Worm (Caenorhabditis elegans) whole organism, L1 larva: ENCODE results near the gene egl-10.
"Not testable (repeated sequence)": the region's sequence is repeated elsewhere in the genome, so short reads cannot be mapped to it uniquely, and the experiment has no call there.

Experiments
- C04F5.9 ChIP-seq: sonication (generic microtip); optimal IDR thresholded peaks from 2 replicates; lab custom pipeline; 2016; ENCODE audit warnings: missing genetic modification characterization, missing compliant biosample characterization
- C34B4.2 ChIP-seq: sonication (generic microtip); optimal IDR thresholded peaks from 2 replicates; lab custom pipeline; 2017; ENCODE audit warnings: mild to moderate bottlenecking, missing genetic modification characterization, missing compliant biosample characterization
- F16B12.6 ChIP-seq: fragments of 150-350 bp; optimal IDR thresholded peaks from 2 replicates; lab custom pipeline; 2014; ENCODE audit warnings: missing biosample characterization, missing genetic modification characterization
- Y116A8C.19 ChIP-seq: sonication (generic microtip); optimal IDR thresholded peaks from 2 replicates; lab custom pipeline; 2016; ENCODE audit warnings: missing compliant biosample characterization, missing genetic modification characterization, borderline replicate concordance
- alr-1 ChIP-seq: fragments of 200-800 bp; sonication (Bioruptor generic); optimal IDR thresholded peaks from 2 replicates; lab custom pipeline; 2018; ENCODE audit warnings: borderline replicate concordance, mild to moderate bottlenecking, missing genetic modification characterization, missing compliant biosample characterization
- ceh-63 ChIP-seq: fragments of 200-800 bp; sonication (Bioruptor generic); optimal IDR thresholded peaks from 2 replicates; lab custom pipeline; 2018; ENCODE audit warnings: mild to moderate bottlenecking, missing genetic modification characterization, missing compliant biosample characterization
- ceh-8 ChIP-seq: fragments of 200-800 bp; sonication (Bioruptor generic); optimal IDR thresholded peaks from 2 replicates; lab custom pipeline; 2018; ENCODE audit warnings: mild to moderate bottlenecking, missing genetic modification characterization, moderate library complexity, missing compliant biosample characterization
- ceh-82 ChIP-seq, 3 experiments: fragments of 150-350 bp in 1 of 3; sonication (generic microtip) in 2 of 3; optimal IDR thresholded peaks; 2 replicates each; lab custom pipeline; 2014 to 2017; ENCODE audit warnings: missing biosample characterization in 3 of 3, missing genetic modification characterization in 3 of 3
- ces-1 ChIP-seq: fragments of 150-350 bp; optimal IDR thresholded peaks from 2 replicates; lab custom pipeline; 2014; ENCODE audit warnings: missing biosample characterization, missing genetic modification reagents, missing genetic modification characterization
- dpl-1 ChIP-seq, 3 experiments: fragments of 150-350 bp in 2 of 3; sonication (generic microtip) in 1 of 3; optimal IDR thresholded peaks; 2 replicates each; lab custom pipeline; 2014 to 2017; ENCODE audit warnings: missing biosample characterization in 3 of 3, missing genetic modification characterization in 3 of 3, missing genetic modification reagents in 3 of 3
- efl-1 ChIP-seq, 4 experiments: fragments of 150-350 bp; optimal IDR thresholded peaks in 3 of 4; peaks in 1 of 4; 1 replicate in 1 of 4; 2 replicates in 3 of 4; lab custom pipeline; 2014; ENCODE audit warnings: missing biosample characterization in 2 of 4, missing genetic modification characterization in 2 of 4, missing genetic modification reagents in 2 of 4
- efl-3 ChIP-seq: fragments of 200-800 bp; sonication (Bioruptor generic); optimal IDR thresholded peaks from 2 replicates; lab custom pipeline; 2018; ENCODE audit warnings: mild to moderate bottlenecking, missing genetic modification characterization, missing compliant biosample characterization
- egl-13 ChIP-seq: sonication (generic microtip); optimal IDR thresholded peaks from 2 replicates; lab custom pipeline; 2016; ENCODE audit warnings: missing genotype, missing genetic modification reagents, missing genetic modification characterization, missing compliant biosample characterization
- elt-3 ChIP-seq, 6 experiments: fragments of 150-350 bp in 1 of 6; sonication (generic microtip); optimal IDR thresholded peaks; 2 replicates each; lab custom pipeline; 2017 to 2018; ENCODE audit warnings: missing biosample characterization in 6 of 6, missing genetic modification characterization in 6 of 6, inconsistent platforms in 1 of 6
- fkh-10 ChIP-seq: sonication (generic microtip); optimal IDR thresholded peaks from 2 replicates; lab custom pipeline; 2017; ENCODE audit warnings: missing biosample characterization, missing genetic modification reagents, missing genetic modification characterization
- fkh-4 ChIP-seq: sonication (generic microtip); optimal IDR thresholded peaks from 2 replicates; lab custom pipeline; 2016; ENCODE audit warnings: missing compliant biosample characterization, missing genetic modification characterization, borderline replicate concordance
- fkh-8 ChIP-seq: sonication (generic microtip); optimal IDR thresholded peaks from 2 replicates; lab custom pipeline; 2016; ENCODE audit warnings: mild to moderate bottlenecking, missing genetic modification characterization, missing compliant biosample characterization
- fos-1 ChIP-seq: fragments of 150-350 bp; optimal IDR thresholded peaks from 2 replicates; lab custom pipeline; 2014; ENCODE audit warnings: missing biosample characterization, missing genetic modification characterization
- hlh-17 ChIP-seq: fragments of 200-800 bp; sonication (Bioruptor generic); optimal IDR thresholded peaks from 2 replicates; lab custom pipeline; 2018; ENCODE audit warnings: missing genetic modification characterization, mild to moderate bottlenecking, missing compliant biosample characterization, moderate library complexity, borderline replicate concordance
- hlh-4 ChIP-seq: sonication (generic microtip); optimal IDR thresholded peaks from 2 replicates; lab custom pipeline; 2016; ENCODE audit warnings: mild to moderate bottlenecking, missing genetic modification characterization, missing compliant biosample characterization
- irx-1 ChIP-seq: sonication (generic microtip); optimal IDR thresholded peaks from 2 replicates; lab custom pipeline; 2016; ENCODE audit warnings: missing genetic modification characterization, missing compliant biosample characterization
- isw-1 ChIP-seq: fragments of 200-800 bp; sonication (Bioruptor generic); IDR thresholded peaks from 2 replicates; pipeline ENCODE4 v1.3.6; 2022; ENCODE audit warnings: missing genetic modification characterization, missing compliant biosample characterization
- jun-1 ChIP-seq: fragments of 150-350 bp; optimal IDR thresholded peaks from 2 replicates; lab custom pipeline; 2014; ENCODE audit warnings: missing biosample characterization, missing genetic modification reagents, missing genetic modification characterization
- lin-13 ChIP-seq: fragments of 150-350 bp; optimal IDR thresholded peaks from 2 replicates; lab custom pipeline; 2014; ENCODE audit warnings: missing biosample characterization, missing genetic modification reagents, missing genetic modification characterization
- lin-14 ChIP-seq: fragments of 200-800 bp; sonication (Bioruptor generic); optimal IDR thresholded peaks from 2 replicates; lab custom pipeline; 2018; ENCODE audit warnings: mild to moderate bottlenecking, missing genetic modification characterization, moderate library complexity, missing compliant biosample characterization
- lin-35 ChIP-seq, 2 experiments: fragments of 150-350 bp; optimal IDR thresholded peaks; 2 replicates each; lab custom pipeline; 2014; ENCODE audit warnings: missing biosample characterization in 2 of 2, missing genetic modification characterization in 2 of 2, missing genetic modification reagents in 2 of 2
- lin-39 ChIP-seq: fragments of 150-350 bp; optimal IDR thresholded peaks from 2 replicates; lab custom pipeline; 2014; ENCODE audit warnings: missing biosample characterization, missing genetic modification reagents, missing genetic modification characterization
- lir-3 ChIP-seq: sonication (generic microtip); optimal IDR thresholded peaks from 2 replicates; lab custom pipeline; 2016; ENCODE audit warnings: mild to moderate bottlenecking, missing genetic modification characterization, moderate library complexity, missing compliant biosample characterization; ENCODE audit not compliant: poor library complexity
- lsy-2 ChIP-seq, 2 experiments: fragments of 150-350 bp; optimal IDR thresholded peaks; 2 replicates each; lab custom pipeline; 2014; ENCODE audit warnings: missing biosample characterization in 2 of 2, missing genetic modification characterization in 2 of 2
- mab-9 ChIP-seq: fragments of 200-800 bp; sonication (Bioruptor generic); IDR thresholded peaks from 2 replicates; pipeline ENCODE4 v1.3.6; 2022; ENCODE audit warnings: missing genetic modification reagents, missing genetic modification characterization, missing compliant biosample characterization
- mef-2 ChIP-seq: fragments of 150-350 bp; optimal IDR thresholded peaks from 2 replicates; lab custom pipeline; 2014; ENCODE audit warnings: missing biosample characterization, missing genetic modification characterization
- nhr-237 ChIP-seq: fragments of 150-350 bp; optimal IDR thresholded peaks from 2 replicates; lab custom pipeline; 2014; ENCODE audit warnings: missing biosample characterization, missing genetic modification characterization
- nhr-47 ChIP-seq: sonication (generic microtip); optimal IDR thresholded peaks from 2 replicates; lab custom pipeline; 2016; ENCODE audit warnings: mild to moderate bottlenecking, missing genetic modification characterization, moderate library complexity, missing compliant biosample characterization
- nhr-76 ChIP-seq: sonication (generic microtip); optimal IDR thresholded peaks from 2 replicates; lab custom pipeline; 2017; ENCODE audit warnings: missing biosample characterization, missing genetic modification characterization
- nhr-77 ChIP-seq: fragments of 150-350 bp; optimal IDR thresholded peaks from 2 replicates; lab custom pipeline; 2014; ENCODE audit warnings: missing biosample characterization, missing genetic modification characterization
- nhr-84 ChIP-seq: sonication (generic microtip); optimal IDR thresholded peaks from 2 replicates; lab custom pipeline; 2017; ENCODE audit warnings: missing biosample characterization, missing genetic modification characterization
- pag-3 ChIP-seq: sonication (generic microtip); optimal IDR thresholded peaks from 2 replicates; lab custom pipeline; 2017; ENCODE audit warnings: missing genetic modification characterization, mild to moderate bottlenecking, missing compliant biosample characterization, antibody characterized with exemption, borderline replicate concordance; ENCODE audit not compliant: insufficient read depth
- pqm-1 ChIP-seq: sonication (generic microtip); optimal IDR thresholded peaks from 3 replicates; lab custom pipeline; 2017; ENCODE audit warnings: missing biosample characterization, missing genetic modification characterization
- rnt-1 ChIP-seq: sonication (generic microtip); optimal IDR thresholded peaks from 2 replicates; lab custom pipeline; 2016; ENCODE audit warnings: mild to moderate bottlenecking, missing genetic modification characterization, moderate library complexity, missing compliant biosample characterization
- sptf-1 ChIP-seq: fragments of 150-350 bp; optimal IDR thresholded peaks from 2 replicates; lab custom pipeline; 2014; ENCODE audit warnings: missing biosample characterization, missing genetic modification characterization
- tlp-1 ChIP-seq: fragments of 150-350 bp; optimal IDR thresholded peaks from 2 replicates; lab custom pipeline; 2014; ENCODE audit warnings: missing biosample characterization, missing genetic modification characterization
- xbp-1 ChIP-seq: sonication (generic microtip); optimal IDR thresholded peaks from 2 replicates; lab custom pipeline; 2016; ENCODE audit warnings: missing genetic modification characterization, missing compliant biosample characterization

Gene egl-10

DNA sequence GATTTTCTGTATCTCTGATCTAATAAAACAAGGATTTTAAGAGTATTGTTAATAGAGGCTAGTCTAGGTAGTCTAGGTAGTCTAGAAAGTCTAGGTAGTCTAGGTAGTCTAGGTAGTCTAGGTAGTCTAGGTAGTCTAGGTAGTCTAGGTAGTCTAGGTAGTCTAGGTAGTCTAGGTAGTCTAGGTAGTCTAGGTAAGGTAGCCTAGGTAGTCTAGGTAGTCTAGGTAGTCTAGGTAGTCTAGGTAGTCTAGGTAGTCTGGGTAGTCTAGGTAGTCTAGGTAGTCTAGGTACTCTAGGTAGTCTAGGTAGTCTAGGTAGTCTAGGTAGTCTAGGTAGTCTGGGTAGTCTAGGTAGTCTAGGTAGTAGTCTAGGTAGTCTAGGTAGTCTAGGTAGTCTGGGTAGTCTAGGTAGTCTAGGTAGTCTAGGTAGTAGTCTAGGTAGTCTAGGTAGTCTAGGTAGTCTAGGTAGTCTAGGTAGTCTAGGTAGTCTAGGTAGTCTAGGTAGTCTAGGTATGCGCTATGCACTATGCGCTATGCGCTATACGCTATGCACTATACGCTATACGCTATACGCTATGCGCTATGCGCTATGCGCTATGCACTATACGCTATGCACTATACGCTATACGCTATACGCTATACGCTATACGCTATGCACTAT, 47.2 kb upstream of the egl-10 start:
- TF ChIP-seq nhr-237 (tag; lab: Kevin White, UChicago), result peak; percentile 64
- TF ChIP-seq lir-3 (tag; lab: Kevin White, UChicago), result peak; percentile 70
- TF ChIP-seq efl-3 (GFP tag; lab: Kevin White, UChicago), result peak; percentile 45
- peak; percentile 59 for TF ChIP-seq ceh-8
- peak; percentile 76 for TF ChIP-seq rnt-1 (tag; lab: Kevin White, UChicago)
- TF ChIP-seq C34B4.2 (tag; lab: Kevin White, UChicago), result peak; percentile 30
- peak; percentile 58 for TF ChIP-seq ceh-63 (GFP tag; lab: Kevin White, UChicago)
- not testable (repeated sequence) for TF ChIP-seq efl-1 (optimal IDR thresholded peaks at IDR 0.05; lab: Kevin White, UChicago)
- TF ChIP-seq efl-1 (GFP tag; optimal IDR thresholded peaks at IDR 0.05 in 1 of 2; lab: Kevin White, UChicago), result peak in 1 of 2 experiments; percentile 80
- peak; percentile 88 for TF ChIP-seq hlh-17 (GFP tag; lab: Kevin White, UChicago)

DNA sequence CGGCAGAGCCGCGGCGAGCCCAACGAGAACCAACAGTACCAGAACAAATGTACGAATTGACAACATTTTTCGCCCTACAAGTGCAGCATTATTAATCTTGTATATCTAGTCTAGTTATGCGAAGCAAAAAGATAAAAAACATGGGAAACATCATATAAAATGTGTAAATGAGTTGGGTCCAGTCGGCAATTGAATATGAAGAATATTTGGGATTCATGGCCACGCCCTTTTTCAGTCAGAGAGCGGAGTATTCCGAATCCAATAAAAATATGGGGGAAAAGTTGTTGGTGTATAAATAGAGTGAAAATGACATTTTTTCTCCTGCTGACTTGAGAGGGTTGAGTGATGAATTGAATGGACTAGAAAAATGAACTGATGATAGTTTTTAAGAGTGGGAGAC, 43.4 kb upstream of the egl-10 start, which contains the start of gene nlp-46:
TSS of gene nlp-46 (minus strand) at position 101 of the 400 bp plus-strand sequence.
- no peak for TF ChIP-seq nhr-77
- TF ChIP-seq pqm-1 (tag; lab: Kevin White, UChicago), result no peak
- TF ChIP-seq lin-14 (GFP tag; lab: Kevin White, UChicago), result no peak
- no peak for TF ChIP-seq alr-1 (tag; lab: Kevin White, UChicago)
- TF ChIP-seq lsy-2 (tag; optimal IDR thresholded peaks at IDR 0.05; lab: Kevin White, UChicago), result no peak
- TF ChIP-seq fkh-8, result no peak
- no peak for TF ChIP-seq fos-1 (tag; lab: Kevin White, UChicago)
- no peak for TF ChIP-seq fkh-4 (tag; lab: Kevin White, UChicago)
- no peak for TF ChIP-seq fkh-10 (GFP tag; lab: Kevin White, UChicago)
- no peak for TF ChIP-seq hlh-17 (GFP tag; lab: Kevin White, UChicago)
- no peak for TF ChIP-seq hlh-4 (tag; lab: Kevin White, UChicago)
- no peak for TF ChIP-seq nhr-76 (tag; lab: Kevin White, UChicago)
- TF ChIP-seq egl-13, result no peak

ce11 chrV:12505730-12506129, 42.9 kb upstream of the egl-10 start:
- no peak for TF ChIP-seq alr-1 (tag; lab: Kevin White, UChicago)
- TF ChIP-seq lin-39 (tag; lab: Kevin White, UChicago), result no peak
- TF ChIP-seq irx-1 (tag; lab: Kevin White, UChicago), result no peak
- no peak for TF ChIP-seq pag-3 (tag; lab: Kevin White, UChicago)
- no peak for TF ChIP-seq nhr-84 (tag; lab: Kevin White, UChicago)
- no peak for TF ChIP-seq tlp-1 (tag; lab: Kevin White, UChicago)
- no peak for TF ChIP-seq ceh-82 (tag; optimal IDR thresholded peaks at IDR 0.05; lab: Kevin White, UChicago)
- no peak for TF ChIP-seq isw-1 (GFP tag; lab: Robert Waterston, UW)
- no peak for TF ChIP-seq mab-9 (GFP tag; lab: Robert Waterston, UW)
- TF ChIP-seq hlh-17 (GFP tag; lab: Kevin White, UChicago), result no peak
- TF ChIP-seq Y116A8C.19 (tag; lab: Kevin White, UChicago), result no peak
- TF ChIP-seq efl-1 (optimal IDR thresholded peaks at IDR 0.05; lab: Kevin White, UChicago), result no peak
- no peak for TF ChIP-seq efl-1 (GFP tag; optimal IDR thresholded peaks at IDR 0.05 in 1 of 2; lab: Kevin White, UChicago)
- TF ChIP-seq fos-1 (tag; lab: Kevin White, UChicago), result no peak
- TF ChIP-seq elt-3 (tag; optimal IDR thresholded peaks at IDR 0.05; lab: Kevin White, UChicago), result no peak
- no peak for TF ChIP-seq fkh-4 (tag; lab: Kevin White, UChicago)
- no peak for TF ChIP-seq ces-1 (GFP tag; lab: Kevin White, UChicago)

DNA sequence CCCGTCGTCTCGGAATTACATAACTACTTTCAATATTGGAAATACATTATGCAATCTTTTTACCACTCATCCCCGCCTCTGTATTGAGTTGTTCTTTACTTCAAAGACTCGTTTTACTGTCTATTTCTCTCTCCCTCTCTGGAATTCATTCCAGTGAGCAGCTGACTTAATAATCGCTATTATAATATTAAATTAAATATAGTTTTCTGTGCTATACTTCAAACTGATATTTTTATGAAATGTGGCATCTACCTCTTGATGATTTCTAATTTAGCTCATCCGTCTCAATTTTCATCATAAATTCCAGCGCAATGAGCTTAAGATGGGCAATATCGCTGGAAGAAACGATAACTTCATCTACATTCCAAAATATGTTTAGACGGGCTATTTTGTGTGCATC, 40.7 kb upstream of the egl-10 start, which contains the start of gene T28H10.1:
TSS of gene T28H10.1 (plus strand) at position 301 of the 400 bp plus-strand sequence.
- TF ChIP-seq F16B12.6 (no peak), C34B4.2 (tag; lab: Kevin White, UChicago) (no peak), ces-1 (GFP tag; lab: Kevin White, UChicago) (no peak), xbp-1 (no peak), mef-2 (tag; lab: Kevin White, UChicago) (no peak), jun-1 (tag; lab: Kevin White, UChicago) (no peak), fkh-8 (no peak), dpl-1 (GFP tag; optimal IDR thresholded peaks at IDR 0.05; lab: Kevin White, UChicago) (no peak), nhr-84 (tag; lab: Kevin White, UChicago) (no peak), sptf-1 (no peak), lin-13 (GFP tag; lab: Kevin White, UChicago) (no peak), lin-35 (GFP tag; optimal IDR thresholded peaks at IDR 0.05; lab: Kevin White, UChicago) (no peak), nhr-47 (tag; lab: Kevin White, UChicago) (no peak), C04F5.9 (no peak), lin-14 (GFP tag; lab: Kevin White, UChicago) (no peak)
